Worm (Caenorhabditis elegans) whole organism, mixed stage, embryonic: ENCODE data around the gene cysl-2.

Experiments
- lin-32 ChIP-seq: fragments of 200-800 bp; sonication (Bioruptor generic); optimal IDR thresholded peaks from 2 replicates; lab custom pipeline; 2018; ENCODE audit warnings: mild to moderate bottlenecking, missing genetic modification characterization, missing compliant biosample characterization
- nhr-12 ChIP-seq: fragments of 150-350 bp; optimal IDR thresholded peaks from 2 replicates; lab custom pipeline; 2014; ENCODE audit warnings: missing biosample characterization, missing genetic modification characterization
- pha-4 ChIP-seq: fragments of 150-350 bp; optimal IDR thresholded peaks from 2 replicates; lab custom pipeline; 2018; ENCODE audit warnings: missing biosample characterization, missing genetic modification reagents, missing genetic modification characterization
- sptf-1 ChIP-seq: sonication (generic microtip); optimal IDR thresholded peaks from 2 replicates; lab custom pipeline; 2017; ENCODE audit warnings: mild to moderate bottlenecking, missing genetic modification characterization, moderate library complexity, missing compliant biosample characterization
- unc-39 ChIP-seq: fragments of 150-350 bp; optimal IDR thresholded peaks from 2 replicates; lab custom pipeline; 2014; ENCODE audit warnings: missing biosample characterization, missing genetic modification characterization
- unc-62 ChIP-seq: fragments of 150-350 bp; optimal IDR thresholded peaks from 2 replicates; lab custom pipeline; 2014; ENCODE audit warnings: missing biosample characterization, missing genetic modification reagents, missing genetic modification characterization

DNA sequence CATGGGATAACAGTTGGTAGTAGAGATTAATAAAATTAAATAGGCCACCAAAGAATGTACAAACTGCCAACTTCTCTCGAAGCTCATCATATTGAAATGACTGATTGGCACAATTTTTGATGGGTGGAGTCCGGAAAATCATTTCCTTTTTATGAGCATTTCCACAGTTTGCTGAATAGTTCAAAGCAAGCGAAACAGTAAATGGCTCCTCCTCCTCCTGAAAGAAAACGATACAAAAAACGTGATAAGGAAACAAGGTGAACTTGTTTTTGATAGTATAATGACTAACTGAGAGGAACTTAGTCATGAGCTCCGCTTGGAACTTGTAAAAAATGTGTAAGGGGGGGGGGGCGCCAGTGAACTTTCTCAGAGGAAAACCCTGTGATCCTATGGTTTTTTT is 20.8 kb upstream of the cysl-2 start, which contains the start of gene K10H10.9:
- TF ChIP-seq sptf-1, result no peak
- no peak for TF ChIP-seq nhr-12 (tag; lab: Kevin White, UChicago)
- TF ChIP-seq unc-39, result no peak
- TF ChIP-seq pha-4 (tag; lab: Kevin White, UChicago), result no peak
- TF ChIP-seq unc-62 (GFP tag; lab: Kevin White, UChicago), result no peak
- no peak for TF ChIP-seq lin-32 (GFP tag; lab: Kevin White, UChicago)
